Fruit fly (Drosophila melanogaster): ENCODE results near the gene CG5421.
A peak's percentile ranks its signal among the peaks of the same experiment; 100 is the strongest.

Gene CG5421

dm6 chr2L:12473583-12473982 lies 25.7 kb upstream of the CG5421 start:
- TF ChIP-seq CG9797 (GFP tag; optimal IDR thresholded peaks at IDR 0.05) (no peak), emc (GFP tag; optimal IDR thresholded peaks at IDR 0.05) (no peak), lab (GFP tag; optimal IDR thresholded peaks at IDR 0.05) (peak; percentile 53), CG12299 (tag; optimal IDR thresholded peaks at IDR 0.05) (no peak), CHES-1-like (GFP tag; optimal IDR thresholded peaks at IDR 0.05) (no peak), ci (GFP tag; IDR thresholded peaks at IDR 0.05) (peak; percentile 25; the same call in 1 of the 3 replicates), BtbVII (GFP tag; optimal IDR thresholded peaks at IDR 0.05) (peak; percentile 43), GATAe (GFP tag; conservative IDR thresholded peaks at IDR 0.05) (0 out of 2 replicates have a peak, but pooled peaks have one; percentile 16), eve (GFP tag; optimal IDR thresholded peaks at IDR 0.05) (peak in 1 of 2 experiments; percentile 41), cad (GFP tag; optimal IDR thresholded peaks at IDR 0.05) (peak; percentile 18), CG2712 (tag; optimal IDR thresholded peaks at IDR 0.05) (no peak), CG12769 (tag; optimal IDR thresholded peaks at IDR 0.05) (peak; percentile 36), Med (GFP tag) (peak; percentile 66), slp2 (GFP tag; optimal IDR thresholded peaks at IDR 0.05) (no peak), cwo (GFP tag; optimal IDR thresholded peaks at IDR 0.05) (peak; percentile 13), CG2199 (GFP tag; IDR thresholded peaks at IDR 0.05) (peak; percentile 85), Mrtf (GFP tag; IDR thresholded peaks at IDR 0.05) (no peak), CG43689 (GFP tag; IDR thresholded peaks at IDR 0.05) (no peak), CG3407 (GFP tag; optimal IDR thresholded peaks at IDR 0.05) (no peak), CG32532 (GFP tag; IDR thresholded peaks at IDR 0.05) (0 out of 2 replicates have a peak, but pooled peaks have one; percentile 11), CG6765 (GFP tag; optimal IDR thresholded peaks at IDR 0.05) (peak; percentile 18), CG10543 (GFP tag; optimal IDR thresholded peaks at IDR 0.05) (peak; percentile 6), CG18599 (GFP tag; optimal IDR thresholded peaks at IDR 0.05) (peak; percentile 34), nau (GFP tag; optimal IDR thresholded peaks at IDR 0.05) (no peak), CG13894 (tag; optimal IDR thresholded peaks at IDR 0.05) (peak; percentile 26), NFAT (GFP tag; IDR thresholded peaks at IDR 0.05) (no peak), kni (GFP tag; optimal IDR thresholded peaks at IDR 0.05) (no peak), CG34376 (GFP tag; optimal IDR thresholded peaks at IDR 0.05) (peak; percentile 12), Hmr (GFP tag; optimal IDR thresholded peaks at IDR 0.05) (peak; percentile 17), mirr (GFP tag; optimal IDR thresholded peaks at IDR 0.05) (peak; percentile 60), B-H2 (GFP tag; optimal IDR thresholded peaks at IDR 0.05) (peak; percentile 45), hth (optimal IDR thresholded peaks at IDR 0.05) (no peak), Jarid2 (GFP tag; optimal IDR thresholded peaks at IDR 0.05) (no peak), sug (tag; optimal IDR thresholded peaks at IDR 0.05) (peak; percentile 33), CG7928 (GFP tag; optimal IDR thresholded peaks at IDR 0.05) (peak; percentile 13), fu2 (GFP tag; optimal IDR thresholded peaks at IDR 0.05) (no peak), Fer1 (GFP tag; optimal IDR thresholded peaks at IDR 0.05) (peak; percentile 6), Eip74EF (GFP tag; optimal IDR thresholded peaks at IDR 0.05) (no peak), HHEX (GFP tag; optimal IDR thresholded peaks at IDR 0.05) (peak; percentile 35), CG10147 (GFP tag; optimal IDR thresholded peaks at IDR 0.05) (no peak), Pdp1 (GFP tag; optimal IDR thresholded peaks at IDR 0.05) (peak in 1 of 2 experiments; percentile 88), CG3281 (GFP tag; optimal IDR thresholded peaks at IDR 0.05) (peak; percentile 19), CG5180 (GFP tag; optimal IDR thresholded peaks at IDR 0.05) (peak; percentile 4), exex (tag; optimal IDR thresholded peaks at IDR 0.05) (peak; percentile 43), CG12744 (GFP tag; optimal IDR thresholded peaks at IDR 0.05) (no peak), ttk (GFP tag; IDR thresholded peaks at IDR 0.05) (no peak)

Measured in whole organism, embryonic.